Fruit fly (Drosophila melanogaster) whole organism, pupa: ENCODE results near the gene Rab30.

Experiments used
- CG10348 ChIP-seq: fragments of 200-800 bp; sonication (Bioruptor generic); IDR thresholded peaks from 2 replicates; pipeline ENCODE4 v1.3.6; 2022; ENCODE audit warnings: missing biosample characterization, missing genetic modification characterization
- CG12605 ChIP-seq: fragments of 200-800 bp; sonication (Bioruptor generic); IDR thresholded peaks from 2 replicates; pipeline ENCODE4 v1.3.6; 2022; ENCODE audit warnings: missing biosample characterization, missing genetic modification characterization
- CG13204 ChIP-seq: fragments of 200-800 bp; sonication (Bioruptor generic); optimal IDR thresholded peaks from 2 replicates; lab custom pipeline; 2018; ENCODE audit warnings: missing biosample characterization, mild to moderate bottlenecking, missing genetic modification characterization, moderate library complexity
- CG14655 ChIP-seq: fragments of 200-800 bp; sonication (Bioruptor generic); optimal IDR thresholded peaks from 3 replicates; lab custom pipeline; 2017; ENCODE audit warnings: mild to moderate bottlenecking, missing biosample characterization, missing genetic modification reagents, missing genetic modification characterization
- CG15710 ChIP-seq: fragments of 200-800 bp; sonication (Bioruptor generic); optimal IDR thresholded peaks from 2 replicates; lab custom pipeline; 2018; ENCODE audit warnings: missing biosample characterization, mild to moderate bottlenecking, missing genetic modification characterization, moderate library complexity
- CG17806 ChIP-seq: fragments of 200-800 bp; sonication (Bioruptor generic); optimal IDR thresholded peaks from 2 replicates; lab custom pipeline; 2018; ENCODE audit warnings: missing biosample characterization, mild to moderate bottlenecking, missing genetic modification characterization, moderate library complexity
- CG32121 ChIP-seq: fragments of 200-800 bp; sonication (Bioruptor generic); IDR thresholded peaks from 2 replicates; pipeline ENCODE4 v1.3.6; 2022; ENCODE audit warnings: missing biosample characterization, missing genetic modification characterization
- CG34367 ChIP-seq: fragments of 200-800 bp; sonication (Bioruptor generic); optimal IDR thresholded peaks from 2 replicates; lab custom pipeline; 2018; ENCODE audit warnings: missing biosample characterization, mild to moderate bottlenecking, missing genetic modification characterization
- CG4496 ChIP-seq: fragments of 200-800 bp; sonication (Bioruptor generic); IDR thresholded peaks from 3 replicates; pipeline ENCODE4 v1.3.6; 2022; ENCODE audit warnings: missing biosample characterization, missing genetic modification characterization
- CG8159 ChIP-seq: fragments of 200-800 bp; sonication (Bioruptor generic); optimal IDR thresholded peaks from 3 replicates; lab custom pipeline; 2018; ENCODE audit warnings: missing biosample characterization, mild to moderate bottlenecking, missing genetic modification characterization, moderate library complexity
- CG8301 ChIP-seq: fragments of 200-800 bp; sonication (Bioruptor generic); optimal IDR thresholded peaks from 2 replicates; lab custom pipeline; 2018; ENCODE audit warnings: missing biosample characterization, mild to moderate bottlenecking, missing genetic modification characterization
- CG9948 ChIP-seq: fragments of 200-800 bp; sonication (Bioruptor generic); optimal IDR thresholded peaks from 2 replicates; lab custom pipeline; 2018; ENCODE audit warnings: missing biosample characterization, mild to moderate bottlenecking, missing genetic modification characterization, moderate library complexity
- D1 ChIP-seq: fragments of 200-800 bp; sonication (Bioruptor generic); optimal IDR thresholded peaks from 2 replicates; lab custom pipeline; 2018; ENCODE audit warnings: missing biosample characterization, mild to moderate bottlenecking, missing genetic modification characterization, moderate library complexity
- EcR ChIP-seq: fragments of 200-800 bp; sonication (Bioruptor generic); optimal IDR thresholded peaks from 3 replicates; lab custom pipeline; 2019; ENCODE audit warnings: missing biosample characterization, missing genetic modification characterization, mild to moderate bottlenecking, moderate library complexity, missing genetic modification reagents
- Ets98B ChIP-seq: fragments of 200-800 bp; sonication (Bioruptor generic); IDR thresholded peaks from 2 replicates; pipeline ENCODE4 v1.3.6; 2022; ENCODE audit warnings: missing biosample characterization, missing genetic modification characterization
- Pif1A ChIP-seq: fragments of 200-800 bp; sonication (Bioruptor generic); optimal IDR thresholded peaks from 3 replicates; lab custom pipeline; 2016; ENCODE audit warnings: missing biosample characterization, missing genetic modification characterization
- Pif1B ChIP-seq: fragments of 200-800 bp; sonication (Bioruptor generic); optimal IDR thresholded peaks from 3 replicates; lab custom pipeline; 2016; ENCODE audit warnings: missing biosample characterization, missing genetic modification characterization
- Snoo ChIP-seq: fragments of 200-800 bp; sonication (Bioruptor generic); optimal IDR thresholded peaks from 3 replicates; lab custom pipeline; 2017; ENCODE audit warnings: missing biosample characterization, mild to moderate bottlenecking, missing genetic modification characterization, inconsistent platforms
- fd96Ca ChIP-seq: fragments of 200-800 bp; sonication (Bioruptor generic); IDR thresholded peaks from 3 replicates; pipeline ENCODE4 v1.3.6; 2022; ENCODE audit warnings: missing biosample characterization, missing genetic modification characterization
- gl ChIP-seq: fragments of 200-800 bp; sonication (Bioruptor generic); optimal IDR thresholded peaks from 2 replicates; lab custom pipeline; 2018; ENCODE audit warnings: missing biosample characterization, mild to moderate bottlenecking, missing genetic modification characterization
- rn ChIP-seq: fragments of 200-800 bp; sonication (Bioruptor generic); IDR thresholded peaks from 2 replicates; pipeline ENCODE4 v1.3.6; 2022; ENCODE audit warnings: missing biosample characterization, missing genetic modification characterization

Rab30 gene

DNA sequence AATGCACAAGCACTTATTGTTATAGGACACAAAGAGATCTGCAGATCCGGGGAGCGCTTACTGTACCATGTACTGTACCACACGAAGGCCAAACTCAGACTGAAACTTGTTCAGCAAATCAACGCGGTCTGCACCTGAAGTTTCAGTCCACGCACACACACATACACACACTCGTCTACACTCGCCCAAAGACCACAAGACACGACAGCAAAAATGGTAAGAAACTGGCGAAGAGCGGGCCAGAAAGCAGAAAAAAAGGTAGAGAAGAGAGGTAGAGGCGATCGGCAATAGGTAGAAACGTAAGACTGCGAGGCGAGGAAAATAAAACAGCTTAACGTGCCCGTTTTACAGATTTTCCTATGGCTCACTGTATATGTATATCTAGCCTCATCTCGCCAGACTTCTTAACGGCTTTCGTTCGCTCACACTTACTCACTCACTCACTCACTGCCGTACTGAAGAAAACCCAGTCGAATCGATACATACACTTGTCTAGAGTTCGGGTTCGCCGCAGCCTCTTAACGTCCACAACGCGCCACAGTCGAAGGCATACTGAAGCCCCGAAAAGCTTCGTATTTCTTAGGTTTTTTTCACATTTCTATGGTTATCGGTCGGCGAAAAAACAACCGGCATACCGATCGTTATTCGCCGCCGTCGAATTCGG lies 22.5 kb downstream of the Rab30 start, which contains the start of gene uif:
Gene uif (minus strand): TSS at position 553 of the 664 bp plus-strand sequence.
- TF ChIP-seq Ets98B (peak; percentile 53; the same call in 1 of the 2 replicates), EcR (GFP tag; lab: Kevin White, UChicago) (peak; percentile 33), CG4496 (0 out of 3 replicates have a peak, but pooled peaks have one; percentile 21), CG13204 (peak; percentile 26), CG8301 (tag; lab: Kevin White, UChicago) (no peak), Pif1B (GFP tag; lab: Kevin White, UChicago) (no peak), fd96Ca (GFP tag; lab: Robert Waterston, UW) (peak; percentile 28; the same call in 1 of the 3 replicates), CG8159 (tag; lab: Kevin White, UChicago) (peak; percentile 8)

DNA sequence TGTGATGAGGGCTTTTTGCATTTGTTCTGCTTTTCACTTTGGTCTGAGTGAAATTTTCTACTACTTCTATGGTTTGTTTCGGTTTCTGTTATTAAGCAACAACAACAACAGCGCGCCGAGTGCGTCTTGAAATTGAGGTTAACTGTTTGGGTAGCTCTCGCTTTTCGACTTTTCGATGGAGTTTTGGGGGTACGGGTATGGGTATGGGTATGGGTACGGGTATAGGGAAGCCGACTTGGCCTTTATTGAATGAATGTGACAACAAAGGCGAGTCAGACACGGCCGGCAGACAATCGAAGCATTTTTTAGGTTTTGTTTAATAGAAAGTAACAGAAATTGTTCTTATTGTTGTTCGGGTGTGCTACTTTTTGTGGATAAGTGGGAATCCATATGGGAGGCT lies 24.8 kb downstream of the Rab30 start:
- TF ChIP-seq CG10348: no peak
- no peak for TF ChIP-seq CG12605 (GFP tag; lab: Robert Waterston, UW)
- no peak for TF ChIP-seq CG32121 (GFP tag; lab: Robert Waterston, UW)
- TF ChIP-seq Pif1A (GFP tag; lab: Kevin White, UChicago): no peak
- no peak for TF ChIP-seq Pif1B (GFP tag; lab: Kevin White, UChicago)
- no peak for TF ChIP-seq EcR (GFP tag; lab: Kevin White, UChicago)
- no peak for TF ChIP-seq CG34367 (tag; lab: Kevin White, UChicago)
- no peak for TF ChIP-seq D1 (tag; lab: Kevin White, UChicago)
- TF ChIP-seq Ets98B: no peak
- no peak for TF ChIP-seq gl
- TF ChIP-seq CG14655: no peak
- no peak for TF ChIP-seq CG13204
- TF ChIP-seq rn: no peak
- no peak for TF ChIP-seq CG4496
- TF ChIP-seq CG8301 (tag; lab: Kevin White, UChicago): no peak
- no peak for TF ChIP-seq fd96Ca (GFP tag; lab: Robert Waterston, UW)
- no peak for TF ChIP-seq CG9948 (tag; lab: Kevin White, UChicago)
- TF ChIP-seq CG8159 (tag; lab: Kevin White, UChicago): no peak
- TF ChIP-seq Snoo (tag; lab: Kevin White, UChicago): no peak

DNA sequence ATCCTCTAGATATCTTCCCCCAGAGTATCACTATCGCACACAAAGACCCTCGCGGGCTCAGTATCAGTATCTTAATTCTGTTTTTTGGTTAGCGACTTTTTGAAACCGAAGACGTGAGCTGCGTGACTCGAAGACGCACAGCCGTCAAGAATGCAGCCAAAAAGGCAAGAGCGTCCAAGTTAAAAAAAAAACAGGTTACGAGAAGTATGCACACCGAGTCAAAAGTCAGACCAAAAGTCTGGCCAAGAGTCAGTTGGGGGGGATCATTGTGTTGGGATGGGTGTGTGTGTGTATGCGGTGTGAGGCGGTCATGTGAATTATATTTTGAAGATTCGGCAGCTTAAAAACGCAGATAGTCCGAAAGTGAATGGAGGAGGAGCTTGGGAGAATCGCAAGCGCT lies 26.9 kb downstream of the Rab30 start:
- TF ChIP-seq CG15710 (tag; lab: Kevin White, UChicago): no peak
- peak; percentile 20 for TF ChIP-seq EcR (GFP tag; lab: Kevin White, UChicago)

DNA sequence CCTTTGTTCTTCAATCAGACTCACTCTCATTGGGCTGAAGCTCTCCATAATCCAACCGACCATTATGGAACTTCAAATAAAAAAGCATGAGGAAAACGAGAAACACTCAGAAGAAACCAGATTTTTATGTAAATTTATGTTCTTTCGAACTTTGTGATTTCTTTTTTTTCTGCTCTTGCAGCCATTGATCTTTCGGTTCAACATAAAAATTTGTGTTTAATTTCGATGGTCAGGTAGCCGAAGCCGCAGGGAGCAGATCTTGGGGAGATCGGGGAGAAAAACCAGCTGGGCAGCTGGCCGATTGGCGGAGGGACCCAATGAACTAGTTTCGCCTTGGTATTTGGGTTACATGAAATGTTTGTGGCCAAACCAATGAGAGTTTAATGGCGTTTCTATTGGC lies 28.1 kb downstream of the Rab30 start:
- no peak for TF ChIP-seq Pif1B (GFP tag; lab: Kevin White, UChicago)
- peak; percentile 50 for TF ChIP-seq EcR (GFP tag; lab: Kevin White, UChicago)

DNA sequence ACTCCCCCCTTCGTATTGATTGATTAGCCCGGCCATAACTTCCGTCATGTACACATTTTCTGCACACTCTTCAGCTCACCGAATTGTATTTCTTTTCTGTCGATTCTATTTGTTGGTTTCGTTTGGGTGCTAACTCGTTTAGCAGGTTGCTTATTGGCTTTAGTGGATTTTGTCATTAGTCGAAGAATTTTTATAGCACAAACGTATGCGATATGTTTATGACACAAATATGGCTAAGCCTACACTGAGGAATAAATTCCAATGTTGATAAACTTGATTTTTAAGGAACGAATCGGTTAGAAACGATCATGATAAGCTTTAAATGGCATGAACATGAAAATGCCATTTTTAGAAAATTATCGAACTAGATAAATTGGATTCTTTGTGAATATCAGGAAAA lies 33.7 kb downstream of the Rab30 start:
- TF ChIP-seq CG17806 (tag; lab: Kevin White, UChicago): no peak
- TF ChIP-seq CG34367 (tag; lab: Kevin White, UChicago): no peak
- TF ChIP-seq Snoo (tag; lab: Kevin White, UChicago): no peak
- no peak for TF ChIP-seq CG15710 (tag; lab: Kevin White, UChicago)
- TF ChIP-seq CG8159 (tag; lab: Kevin White, UChicago): no peak
- no peak for TF ChIP-seq CG10348
- TF ChIP-seq Ets98B: no peak
- TF ChIP-seq EcR (GFP tag; lab: Kevin White, UChicago): no peak
- TF ChIP-seq Pif1B (GFP tag; lab: Kevin White, UChicago): no peak
- no peak for TF ChIP-seq fd96Ca (GFP tag; lab: Robert Waterston, UW)
- TF ChIP-seq CG8301 (tag; lab: Kevin White, UChicago): no peak
- TF ChIP-seq CG4496: no peak
- TF ChIP-seq, all 21 proteins: peak for 0

DNA sequence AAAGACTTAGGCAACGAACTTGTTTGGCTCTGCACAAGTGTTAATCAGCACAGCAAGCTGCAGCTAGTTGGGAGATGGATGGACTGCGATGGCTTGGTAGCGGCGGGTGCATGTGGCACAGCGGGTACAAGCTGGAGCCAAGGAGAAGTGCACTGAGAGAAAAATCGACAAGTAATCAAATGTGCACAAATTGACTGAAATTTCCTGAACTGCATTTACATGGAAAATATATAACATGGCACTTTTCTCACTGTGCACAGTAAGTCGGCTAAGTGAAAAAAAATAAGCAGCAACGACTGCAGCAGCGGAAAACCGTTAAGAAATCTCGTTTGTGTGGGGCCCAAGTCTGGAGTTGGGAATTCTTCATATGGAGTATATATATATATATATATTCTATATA lies 41.3 kb downstream of the Rab30 start:
- TF ChIP-seq CG34367 (tag; lab: Kevin White, UChicago): peak; percentile 65
- TF ChIP-seq D1 (tag; lab: Kevin White, UChicago): no peak
- TF ChIP-seq CG8301 (tag; lab: Kevin White, UChicago): peak; percentile 75
- TF ChIP-seq CG32121 (GFP tag; lab: Robert Waterston, UW): peak; percentile 83
- peak; percentile 56 for TF ChIP-seq CG17806 (tag; lab: Kevin White, UChicago)
- TF ChIP-seq fd96Ca (GFP tag; lab: Robert Waterston, UW): peak; percentile 87
- TF ChIP-seq EcR (GFP tag; lab: Kevin White, UChicago): peak; percentile 41
- peak; percentile 67 for TF ChIP-seq CG8159 (tag; lab: Kevin White, UChicago)
- peak; percentile 33 for TF ChIP-seq Snoo (tag; lab: Kevin White, UChicago)
- no peak for TF ChIP-seq CG13204
- TF ChIP-seq CG14655: peak; percentile 76
- TF ChIP-seq CG15710 (tag; lab: Kevin White, UChicago): peak; percentile 61
- TF ChIP-seq Pif1B (GFP tag; lab: Kevin White, UChicago): peak; percentile 49
- TF ChIP-seq CG9948 (tag; lab: Kevin White, UChicago): peak; percentile 38
- TF ChIP-seq gl: peak; percentile 23
- TF ChIP-seq Pif1A (GFP tag; lab: Kevin White, UChicago): peak; percentile 58
- TF ChIP-seq Ets98B: peak; percentile 88
- TF ChIP-seq CG4496: peak; percentile 87
- 0 out of 2 replicates have a peak, but pooled peaks have one; percentile 35 for TF ChIP-seq CG10348
- TF ChIP-seq rn: 0 out of 2 replicates have a peak, but pooled peaks have one; percentile 47
- peak; percentile 77 for TF ChIP-seq CG12605 (GFP tag; lab: Robert Waterston, UW)
